Fruit fly (Drosophila melanogaster) whole organism, embryonic: ENCODE data around the gene dpr3.

Experiments used
- Bgb ChIP-seq: fragments of 200-800 bp; sonication (Bioruptor generic); IDR thresholded peaks from 2 replicates; pipeline ENCODE4 v1.3.6; 2022; ENCODE audit warnings: missing biosample characterization, missing genetic modification characterization; ENCODE audit not compliant: partially characterized antibody
- CG10543 ChIP-seq: fragments of 200-800 bp; sonication (Bioruptor generic); optimal IDR thresholded peaks from 3 replicates; lab custom pipeline; 2017; ENCODE audit warnings: missing biosample characterization, mild to moderate bottlenecking, missing genetic modification characterization, moderate library complexity
- CG11696 ChIP-seq: fragments of 200-800 bp; sonication (Bioruptor generic); IDR thresholded peaks from 2 replicates; pipeline ENCODE4 v1.3.6; 2022; ENCODE audit warnings: missing biosample characterization, missing genetic modification characterization
- CG12219 ChIP-seq: fragments of 200-800 bp; sonication (Bioruptor generic); optimal IDR thresholded peaks from 3 replicates; lab custom pipeline; 2018; ENCODE audit warnings: missing biosample characterization, mild to moderate bottlenecking, missing genetic modification characterization
- CG13894 ChIP-seq: fragments of 200-800 bp; sonication (Bioruptor generic); optimal IDR thresholded peaks from 3 replicates; lab custom pipeline; 2018; ENCODE audit warnings: missing biosample characterization, mild to moderate bottlenecking, missing genetic modification characterization, moderate library complexity
- CG14014 ChIP-seq: fragments of 200-800 bp; sonication (Bioruptor generic); IDR thresholded peaks from 2 replicates; pipeline ENCODE4 v1.3.6; 2022; ENCODE audit warnings: missing biosample characterization, missing genetic modification characterization
- CG15514 ChIP-seq: fragments of 200-800 bp; sonication (Bioruptor generic); optimal IDR thresholded peaks from 3 replicates; lab custom pipeline; 2017; ENCODE audit warnings: missing biosample characterization, missing genetic modification characterization, mild to moderate bottlenecking, moderate library complexity, missing genetic modification reagents
- CG15601 ChIP-seq: fragments of 200-800 bp; sonication (Bioruptor generic); optimal IDR thresholded peaks from 3 replicates; lab custom pipeline; 2019; ENCODE audit warnings: missing biosample characterization, mild to moderate bottlenecking, missing genetic modification characterization, moderate library complexity
- CG1602 ChIP-seq: fragments of 200-800 bp; sonication (Bioruptor generic); optimal IDR thresholded peaks from 3 replicates; lab custom pipeline; 2016; ENCODE audit warnings: missing biosample characterization, missing genetic modification characterization
- CG16813 ChIP-seq: fragments of 200-800 bp; sonication (Bioruptor generic); IDR thresholded peaks from 3 replicates; pipeline ENCODE4 v1.3.6; 2022; ENCODE audit warnings: missing biosample characterization, missing genetic modification characterization; ENCODE audit not compliant: partially characterized antibody
- CG17186 ChIP-seq: fragments of 200-800 bp; sonication (Bioruptor generic); optimal IDR thresholded peaks from 3 replicates; lab custom pipeline; 2017; ENCODE audit warnings: missing biosample characterization, missing genetic modification reagents, missing genetic modification characterization
- CG17829 ChIP-seq: fragments of 200-800 bp; optimal IDR thresholded peaks from 2 replicates; lab custom pipeline; 2019; ENCODE audit warnings: missing biosample characterization, mild to moderate bottlenecking, missing genetic modification characterization, moderate library complexity
- CG2712 ChIP-seq: fragments of 200-800 bp; optimal IDR thresholded peaks from 3 replicates; lab custom pipeline; 2019; ENCODE audit warnings: missing biosample characterization, mild to moderate bottlenecking, missing genetic modification characterization, moderate library complexity
- CG32767 ChIP-seq: fragments of 200-800 bp; sonication (Bioruptor generic); IDR thresholded peaks from 2 replicates; pipeline ENCODE4 v1.3.6; 2022; ENCODE audit warnings: missing biosample characterization, missing genetic modification characterization
- CG33557 ChIP-seq: fragments of 200-800 bp; sonication (Bioruptor generic); optimal IDR thresholded peaks from 2 replicates; lab custom pipeline; 2019; ENCODE audit warnings: missing biosample characterization, mild to moderate bottlenecking, missing genetic modification characterization, moderate library complexity
- CG8359 ChIP-seq: fragments of 200-800 bp; sonication (Bioruptor generic); optimal IDR thresholded peaks from 2 replicates; lab custom pipeline; 2017; ENCODE audit warnings: missing biosample characterization, mild to moderate bottlenecking, missing genetic modification characterization, borderline replicate concordance
- CG9797 ChIP-seq: fragments of 200-800 bp; sonication (Bioruptor generic); optimal IDR thresholded peaks from 3 replicates; lab custom pipeline; 2018; ENCODE audit warnings: missing biosample characterization, mild to moderate bottlenecking, missing genetic modification characterization
- Camta ChIP-seq: fragments of 200-800 bp; sonication (Bioruptor generic); optimal IDR thresholded peaks from 2 replicates; lab custom pipeline; 2016; ENCODE audit warnings: missing biosample characterization, missing genetic modification characterization
- ERR ChIP-seq: fragments of 200-800 bp; sonication (Bioruptor generic); optimal IDR thresholded peaks from 2 replicates; lab custom pipeline; 2016; ENCODE audit warnings: missing biosample characterization, missing genetic modification characterization
- Eip74EF ChIP-seq, 2 experiments: fragments of 200-800 bp in 1 of 2; fragments of >200 bp in 1 of 2; sonication (Bioruptor generic) in 1 of 2; optimal IDR thresholded peaks; 2 replicates each; lab custom pipeline; 2017 to 2019; ENCODE audit warnings: missing biosample characterization in 2 of 2, missing genetic modification characterization in 2 of 2, mild to moderate bottlenecking in 1 of 2, moderate library complexity in 1 of 2
- Ets97D ChIP-seq: fragments of 200-800 bp; sonication (Bioruptor generic); optimal IDR thresholded peaks from 3 replicates; lab custom pipeline; 2016; ENCODE audit warnings: missing biosample characterization, missing genetic modification characterization
- H2.0 ChIP-seq: fragments of 200-800 bp; sonication (Bioruptor generic); IDR thresholded peaks from 2 replicates; pipeline ENCODE4 v1.3.6; 2022; ENCODE audit warnings: missing biosample characterization, missing genetic modification characterization
- Hr39 ChIP-seq: fragments of >200 bp; optimal IDR thresholded peaks from 2 replicates; lab custom pipeline; 2017
- Hr78 ChIP-seq, 2 experiments: fragments of 200-800 bp in 1 of 2; fragments of >200 bp in 1 of 2; sonication (Bioruptor generic) in 1 of 2; optimal IDR thresholded peaks; 2 replicates each; lab custom pipeline; 2017 to 2019; ENCODE audit warnings: missing biosample characterization in 2 of 2, missing genetic modification characterization in 2 of 2, mild to moderate bottlenecking in 1 of 2, moderate library complexity in 1 of 2
- Max ChIP-seq: fragments of 200-800 bp; sonication (Bioruptor generic); optimal IDR thresholded peaks from 2 replicates; lab custom pipeline; 2016; ENCODE audit warnings: missing biosample characterization, mild to moderate bottlenecking, missing genetic modification characterization
- Myb ChIP-seq: fragments of 200-800 bp; sonication (Bioruptor generic); optimal IDR thresholded peaks from 2 replicates; lab custom pipeline; 2016; ENCODE audit warnings: missing biosample characterization, missing genetic modification characterization
- Neu2 ChIP-seq: fragments of 200-800 bp; sonication (Bioruptor generic); optimal IDR thresholded peaks from 3 replicates; lab custom pipeline; 2016; ENCODE audit warnings: missing biosample characterization, missing genetic modification characterization, borderline replicate concordance
- Sry-β ChIP-seq: fragments of 200-800 bp; sonication (Bioruptor generic); optimal IDR thresholded peaks from 2 replicates; lab custom pipeline; 2018; ENCODE audit warnings: missing biosample characterization, mild to moderate bottlenecking, missing genetic modification characterization, moderate library complexity
- Trl ChIP-seq, 3 experiments: fragments of >200 bp in 2 of 3; fragments of 200-800 bp in 1 of 3; sonication (Bioruptor generic) in 1 of 3; optimal IDR thresholded peaks; 2 replicates in 1 of 3; 3 replicates in 2 of 3; lab custom pipeline; 2016 to 2017; ENCODE audit warnings: missing biosample characterization in 1 of 3, missing genetic modification characterization in 1 of 3
- bbx ChIP-seq: fragments of 200-800 bp; sonication (Bioruptor generic); IDR thresholded peaks from 2 replicates; pipeline ENCODE4 v1.3.6; 2022; ENCODE audit warnings: missing biosample characterization, missing genetic modification characterization; ENCODE audit not compliant: partially characterized antibody
- chinmo ChIP-seq: fragments of 200-800 bp; sonication (Bioruptor generic); IDR thresholded peaks from 4 replicates; pipeline ENCODE4 v1.3.6; 2022; ENCODE audit warnings: missing biosample characterization, missing genetic modification characterization; ENCODE audit not compliant: partially characterized antibody
- ci ChIP-seq: fragments of 200-800 bp; sonication (Bioruptor generic); IDR thresholded peaks from 3 replicates; pipeline ENCODE4 v1.3.6; 2022; ENCODE audit warnings: missing biosample characterization, missing genetic modification characterization
- fd3F ChIP-seq: fragments of 200-800 bp; sonication (Bioruptor generic); optimal IDR thresholded peaks from 2 replicates; lab custom pipeline; 2018; ENCODE audit warnings: missing biosample characterization, mild to moderate bottlenecking, missing genetic modification characterization, moderate library complexity
- hbn ChIP-seq: fragments of 200-800 bp; sonication (Bioruptor generic); IDR thresholded peaks from 2 replicates; pipeline ENCODE4 v1.3.6; 2022; ENCODE audit warnings: missing biosample characterization, missing genetic modification characterization; ENCODE audit not compliant: partially characterized antibody
- her ChIP-seq: fragments of 200-800 bp; sonication (Bioruptor generic); optimal IDR thresholded peaks from 2 replicates; lab custom pipeline; 2016; ENCODE audit warnings: missing biosample characterization, missing genetic modification characterization
- insv ChIP-seq, 2 experiments: fragments of 200-800 bp; sonication (Bioruptor generic); optimal IDR thresholded peaks; 3 replicates each; lab custom pipeline; 2016 to 2018; ENCODE audit warnings: missing biosample characterization in 2 of 2, missing genetic modification characterization in 2 of 2
- inv ChIP-seq: fragments of 200-800 bp; sonication (Bioruptor generic); IDR thresholded peaks from 2 replicates; pipeline ENCODE4 v1.3.6; 2022; ENCODE audit warnings: missing biosample characterization, missing genetic modification characterization; ENCODE audit not compliant: partially characterized antibody
- lmd ChIP-seq: fragments of 200-800 bp; sonication (Bioruptor generic); IDR thresholded peaks from 2 replicates; pipeline ENCODE4 v1.3.6; 2022; ENCODE audit warnings: missing biosample characterization, missing genetic modification characterization
- nerfin-1 ChIP-seq: fragments of 200-800 bp; sonication (Bioruptor generic); optimal IDR thresholded peaks from 3 replicates; lab custom pipeline; 2019; ENCODE audit warnings: missing biosample characterization, mild to moderate bottlenecking, missing genetic modification characterization, moderate library complexity
- phol ChIP-seq: fragments of 200-800 bp; sonication (Bioruptor generic); optimal IDR thresholded peaks from 3 replicates; lab custom pipeline; 2018; ENCODE audit warnings: missing biosample characterization, mild to moderate bottlenecking, missing genetic modification characterization, moderate library complexity
- schlank ChIP-seq: fragments of 200-800 bp; sonication (Bioruptor generic); optimal IDR thresholded peaks from 2 replicates; lab custom pipeline; 2018; ENCODE audit warnings: missing biosample characterization, mild to moderate bottlenecking, missing genetic modification characterization
- sug ChIP-seq: fragments of 200-800 bp; optimal IDR thresholded peaks from 2 replicates; lab custom pipeline; 2019; ENCODE audit warnings: missing biosample characterization, mild to moderate bottlenecking, missing genetic modification characterization, moderate library complexity
- tll ChIP-seq, 2 experiments: fragments of 200-800 bp in 1 of 2; fragments of >200 bp in 1 of 2; sonication (Bioruptor generic) in 1 of 2; optimal IDR thresholded peaks; 2 replicates each; lab custom pipeline; 2017 to 2019; ENCODE audit warnings: missing biosample characterization in 2 of 2, missing genetic modification characterization in 2 of 2, mild to moderate bottlenecking in 1 of 2, moderate library complexity in 1 of 2
- tna ChIP-seq: fragments of 200-800 bp; sonication (Bioruptor generic); IDR thresholded peaks from 2 replicates; pipeline ENCODE4 v1.3.6; 2022; ENCODE audit warnings: missing biosample characterization, missing genetic modification characterization; ENCODE audit not compliant: partially characterized antibody
- zen ChIP-seq: fragments of 200-800 bp; sonication (Bioruptor generic); optimal IDR thresholded peaks from 3 replicates; lab custom pipeline; 2018; ENCODE audit warnings: missing biosample characterization, mild to moderate bottlenecking, missing genetic modification characterization, moderate library complexity

The dpr3 gene

dm6 chr2L:2008980-2009954 lies 100.4 kb downstream of the dpr3 start, which contains the start of gene CG4238:
Gene CG4238, plus strand, starts transcription at chr2L:2009859.
- TF ChIP-seq ci = no peak
- TF ChIP-seq Trl (optimal IDR thresholded peaks at IDR 0.05; lab: Kevin White, UChicago) = no peak
- TF ChIP-seq Trl (GFP tag; optimal IDR thresholded peaks at IDR 0.05; lab: Kevin White, UChicago) = no peak
- no peak for TF ChIP-seq CG10543 (GFP tag; lab: Kevin White, UChicago)
- TF ChIP-seq CG1602 = no peak
- TF ChIP-seq schlank = no peak
- peak; percentile 69 for TF ChIP-seq bbx (GFP tag; lab: Robert Waterston, UW)
- peak; percentile 25 for TF ChIP-seq CG15601
- TF ChIP-seq inv (GFP tag; lab: Robert Waterston, UW) = peak; percentile 12; the same call in 1 of the 2 replicates
- TF ChIP-seq tll (GFP tag; optimal IDR thresholded peaks at IDR 0.05; lab: Kevin White, UChicago) = peak in 1 of 2 experiments; percentile 52
- peak; percentile 28 for TF ChIP-seq CG15514 (GFP tag; lab: Kevin White, UChicago)
- peak; percentile 76 for TF ChIP-seq phol (tag; lab: Kevin White, UChicago)
- peak; percentile 57 for TF ChIP-seq nerfin-1 (tag; lab: Kevin White, UChicago)
- TF ChIP-seq Eip74EF (GFP tag; optimal IDR thresholded peaks at IDR 0.05; lab: Kevin White, UChicago) = no peak
- TF ChIP-seq tna (GFP tag; lab: Robert Waterston, UW) = peak; percentile 56
- TF ChIP-seq CG33557 (GFP tag; lab: Kevin White, UChicago) = no peak
- TF ChIP-seq H2.0 (GFP tag; lab: Robert Waterston, UW) = no peak
- peak; percentile 2 for TF ChIP-seq CG17829
- TF ChIP-seq Ets97D (GFP tag; lab: Kevin White, UChicago) = peak; percentile 55
- no peak for TF ChIP-seq Hr78 (GFP tag; optimal IDR thresholded peaks at IDR 0.05; lab: Kevin White, UChicago)
- no peak for TF ChIP-seq lmd (GFP tag; lab: Robert Waterston, UW)
- TF ChIP-seq Myb (GFP tag; lab: Kevin White, UChicago) = peak; percentile 24
- no peak for TF ChIP-seq CG8359 (GFP tag; lab: Kevin White, UChicago)
- peak; percentile 4 for TF ChIP-seq CG13894 (tag; lab: Kevin White, UChicago)
- peak; percentile 22 for TF ChIP-seq sug (tag; lab: Kevin White, UChicago)
- TF ChIP-seq Sry-β (GFP tag; lab: Kevin White, UChicago) = no peak
- peak; percentile 55 for TF ChIP-seq zen (tag; lab: Kevin White, UChicago)
- TF ChIP-seq chinmo (GFP tag; lab: Robert Waterston, UW) = peak; percentile 83; the same call in 3 of the 4 replicates
- peak; percentile 23; the same call in 1 of the 2 replicates for TF ChIP-seq hbn (GFP tag; lab: Robert Waterston, UW)
- TF ChIP-seq CG16813 = peak; percentile 84
- TF ChIP-seq ERR (GFP tag; lab: Kevin White, UChicago) = no peak
- TF ChIP-seq CG12219 (GFP tag; lab: Kevin White, UChicago) = no peak
- TF ChIP-seq Camta = no peak
- peak in 1 of 2 experiments; percentile 87 for TF ChIP-seq insv (GFP tag; optimal IDR thresholded peaks at IDR 0.05; lab: Kevin White, UChicago)
- no peak for TF ChIP-seq Neu2 (GFP tag; lab: Kevin White, UChicago)
- TF ChIP-seq CG32767 = peak; percentile 40; the same call in 1 of the 2 replicates
- peak; percentile 5 for TF ChIP-seq CG17186 (GFP tag; lab: Kevin White, UChicago)
- no peak for TF ChIP-seq fd3F (GFP tag; lab: Kevin White, UChicago)
- TF ChIP-seq Max (GFP tag; lab: Kevin White, UChicago) = peak; percentile 20
- TF ChIP-seq Hr39 (lab: Kevin White, UChicago) = no peak
- no peak for TF ChIP-seq her (GFP tag; lab: Kevin White, UChicago)
- peak; percentile 69 for TF ChIP-seq Bgb
- peak; percentile 100 for TF ChIP-seq CG2712
- TF ChIP-seq CG11696 = no peak
- TF ChIP-seq CG14014 (GFP tag; lab: Robert Waterston, UW) = no peak
- TF ChIP-seq CG9797 (GFP tag; lab: Kevin White, UChicago) = no peak
